Fruit fly (Drosophila melanogaster): ENCODE data around the gene SF2.

The SF2 gene

DNA sequence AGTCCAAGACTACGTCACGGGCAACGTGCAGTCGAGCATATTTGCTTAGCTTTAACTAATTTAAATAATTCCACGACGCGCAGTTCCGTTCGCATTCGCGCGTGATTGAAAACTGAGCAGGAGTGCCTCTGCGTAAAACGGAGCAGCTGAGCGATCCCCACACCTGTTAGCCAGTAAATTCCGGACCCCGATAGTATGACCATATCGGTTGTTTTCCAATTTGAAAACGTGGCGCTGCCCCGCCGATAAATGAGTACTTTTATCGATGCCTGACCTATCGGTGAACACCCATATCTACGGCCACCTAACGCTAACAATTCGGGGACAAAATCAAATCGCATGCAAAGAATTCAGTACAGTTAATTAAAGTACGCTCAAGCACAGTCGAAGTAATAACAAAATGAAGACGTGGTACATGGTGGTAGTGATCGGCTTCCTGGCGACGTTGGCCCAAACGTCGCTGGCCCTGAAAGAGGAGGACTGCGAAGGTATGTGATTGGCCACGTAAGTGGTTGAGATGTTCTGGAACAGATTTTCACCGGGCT, 7.4 kb upstream of the SF2 start, which contains the start of the genes CG14879 and Manf (continued):
- TF ChIP-seq CG15073 (GFP tag; optimal IDR thresholded peaks at IDR 0.05) (no peak), CG8765 (GFP tag; IDR thresholded peaks at IDR 0.05) (no peak), CG2889 (GFP tag; IDR thresholded peaks at IDR 0.05) (no peak), pb (GFP tag; optimal IDR thresholded peaks at IDR 0.05) (no peak), D (optimal IDR thresholded peaks at IDR 0.05) (peak; percentile 26), D (GFP tag; optimal IDR thresholded peaks at IDR 0.05) (no peak), CG30431 (GFP tag; optimal IDR thresholded peaks at IDR 0.05) (no peak), CG11398 (GFP tag; optimal IDR thresholded peaks at IDR 0.05) (no peak), Doc2 (GFP tag; IDR thresholded peaks at IDR 0.05) (no peak), Dp (GFP tag; optimal IDR thresholded peaks at IDR 0.05) (peak; percentile 90), CrebB (tag; optimal IDR thresholded peaks at IDR 0.05) (no peak), CG4854 (GFP tag; optimal IDR thresholded peaks at IDR 0.05) (no peak), CG31388 (GFP tag; optimal IDR thresholded peaks at IDR 0.05) (no peak), CG17385 (GFP tag; optimal IDR thresholded peaks at IDR 0.05) (peak; percentile 8), CG10979 (tag; optimal IDR thresholded peaks at IDR 0.05) (no peak), bbx (GFP tag; IDR thresholded peaks at IDR 0.05; ENCODE audit: partially characterized antibody) (peak; percentile 58; the same call in 1 of the 2 replicates), CG2678 (tag; optimal IDR thresholded peaks at IDR 0.05) (no peak), CG31365 (tag; optimal IDR thresholded peaks at IDR 0.05) (no peak), CG8944 (GFP tag; optimal IDR thresholded peaks at IDR 0.05) (no peak), tna (GFP tag; IDR thresholded peaks at IDR 0.05; ENCODE audit: partially characterized antibody) (peak; percentile 52; the same call in 1 of the 2 replicates), BEAF-32 (GFP tag; optimal IDR thresholded peaks at IDR 0.05) (peak; percentile 62), CG6272 (GFP tag; IDR thresholded peaks at IDR 0.05) (no peak), nerfin-1 (tag; optimal IDR thresholded peaks at IDR 0.05) (peak; percentile 72), ranshi (GFP tag; IDR thresholded peaks at IDR 0.05) (0 out of 2 replicates have a peak, but pooled peaks have one; percentile 4), oc (tag; optimal IDR thresholded peaks at IDR 0.05) (no peak), aop (GFP tag; IDR thresholded peaks at IDR 0.05) (no peak)

DNA sequence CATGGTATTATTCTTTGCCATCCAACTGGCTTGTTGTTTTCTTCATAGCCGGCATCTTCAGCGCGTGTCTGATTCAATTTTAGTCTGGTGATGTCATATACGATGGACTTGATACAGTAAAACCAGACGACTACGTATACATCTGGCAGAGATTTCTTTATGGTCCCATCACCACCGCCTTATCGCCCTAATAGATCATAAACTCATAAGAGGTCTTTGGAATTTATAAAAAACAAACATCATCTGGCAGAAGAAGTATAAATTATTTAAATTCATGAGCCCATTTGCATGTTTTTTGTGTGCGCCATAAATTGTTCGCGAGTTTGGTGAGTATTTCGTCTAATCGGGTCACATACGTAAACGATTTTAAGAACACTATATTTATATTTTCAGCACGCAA, 6.5 kb upstream of the SF2 start:
- TF ChIP-seq ase (GFP tag; IDR thresholded peaks at IDR 0.05) (no peak), vvl (GFP tag; IDR thresholded peaks at IDR 0.05) (peak; percentile 68; the same call in 1 of the 2 replicates), CG32532 (GFP tag; IDR thresholded peaks at IDR 0.05) (0 out of 2 replicates have a peak, but pooled peaks have one; percentile 12), tap (tag; optimal IDR thresholded peaks at IDR 0.05) (no peak), grau (tag; optimal IDR thresholded peaks at IDR 0.05) (peak; percentile 42), tgo (GFP tag; IDR thresholded peaks at IDR 0.05) (no peak), abd-A (tag; optimal IDR thresholded peaks at IDR 0.05) (peak; percentile 98), Pdp1 (GFP tag; optimal IDR thresholded peaks at IDR 0.05) (peak in 1 of 2 experiments; percentile 20), sim (GFP tag; IDR thresholded peaks at IDR 0.05) (no peak), Ets97D (GFP tag; optimal IDR thresholded peaks at IDR 0.05) (no peak), Ravus (GFP tag; IDR thresholded peaks at IDR 0.05) (no peak), sens (GFP tag) (peak; percentile 61), Med (GFP tag) (peak; percentile 73), CG15514 (GFP tag; optimal IDR thresholded peaks at IDR 0.05) (peak; percentile 8), CG1647 (GFP tag; optimal IDR thresholded peaks at IDR 0.05) (no peak), CG13894 (tag; optimal IDR thresholded peaks at IDR 0.05) (peak; percentile 89), zen2 (GFP tag; IDR thresholded peaks at IDR 0.05; ENCODE audit: partially characterized antibody) (no peak), gro (GFP tag; optimal IDR thresholded peaks at IDR 0.05) (peak; percentile 51), eyg (GFP tag; optimal IDR thresholded peaks at IDR 0.05) (no peak), da (GFP tag; optimal IDR thresholded peaks at IDR 0.05) (no peak), CG17361 (GFP tag; IDR thresholded peaks at IDR 0.05) (no peak), CG10543 (GFP tag; optimal IDR thresholded peaks at IDR 0.05) (peak; percentile 48), CG34376 (GFP tag; optimal IDR thresholded peaks at IDR 0.05) (peak; percentile 55)
